Worm (Caenorhabditis elegans): ENCODE data around the gene gpa-18.

DNA sequence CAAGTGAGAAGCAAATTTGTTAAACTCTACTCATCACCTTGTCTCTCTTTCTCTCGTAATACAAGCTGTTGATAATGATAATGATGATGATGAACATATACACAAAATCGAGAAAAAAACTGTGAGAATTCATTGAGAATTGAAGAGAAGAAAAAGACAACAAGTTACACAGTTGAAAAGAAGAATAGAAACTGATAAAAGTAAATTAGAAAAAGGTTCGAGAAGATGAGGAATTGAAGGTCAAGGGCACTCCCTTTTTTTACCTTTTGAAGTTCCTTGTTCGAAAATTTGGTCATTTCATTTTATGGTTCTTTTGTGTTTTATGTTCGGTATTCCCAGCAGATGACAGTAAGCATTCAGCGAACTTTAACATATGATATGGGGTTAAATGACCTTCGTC is 20.9 kb upstream of the gpa-18 start:
- TF ChIP-seq W03F9.2 (tag; optimal IDR thresholded peaks at IDR 0.05): no peak
- TF ChIP-seq dao-5 (tag; optimal IDR thresholded peaks at IDR 0.05): no peak
